Fruit fly (Drosophila melanogaster): ENCODE data around the gene toc.

toc gene

DNA sequence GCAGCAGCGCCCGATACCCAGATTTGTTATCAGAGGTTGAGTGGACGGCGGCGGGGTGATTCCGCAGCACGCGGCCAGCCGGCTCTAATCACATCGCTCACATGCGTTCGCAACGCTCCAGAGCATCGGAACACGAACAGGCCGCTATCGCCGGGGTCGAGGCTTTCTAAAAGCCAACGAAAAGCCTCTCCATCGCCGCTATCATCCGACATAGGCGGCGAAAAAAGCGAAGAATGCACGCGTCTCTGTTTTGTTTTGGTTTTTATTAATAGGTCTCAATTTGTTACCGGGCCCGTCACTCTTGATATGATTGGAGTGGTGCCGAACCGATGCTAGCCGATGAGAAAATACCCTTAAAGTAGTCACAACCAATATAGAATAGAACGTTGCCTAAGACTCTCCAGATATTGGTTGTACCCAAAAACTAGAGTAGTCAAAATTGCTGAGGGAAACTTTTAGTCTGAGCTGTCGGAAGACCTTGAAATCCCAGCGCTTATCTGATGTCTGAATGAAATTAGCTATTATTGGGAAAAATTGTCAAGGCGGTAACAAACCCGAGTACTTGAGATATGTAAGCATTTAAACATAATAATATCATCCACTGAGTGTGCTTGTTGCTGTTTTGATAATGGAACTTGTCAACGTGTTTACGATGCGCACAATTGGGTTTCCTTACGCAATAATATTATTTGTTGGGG, 102.5 kb downstream of the toc start, which contains the start of gene CG17261 (continued):
- peak; percentile 4 for TF ChIP-seq CG17568 (GFP tag; optimal IDR thresholded peaks at IDR 0.05)
- TF ChIP-seq Dip3 (GFP tag; optimal IDR thresholded peaks at IDR 0.05), result peak; percentile 41
- TF ChIP-seq CG15073 (GFP tag; optimal IDR thresholded peaks at IDR 0.05), result no peak
- peak; percentile 60; the same call in 1 of the 3 replicates for TF ChIP-seq CG11456 (GFP tag; IDR thresholded peaks at IDR 0.05)
- TF ChIP-seq zf30C (GFP tag; optimal IDR thresholded peaks at IDR 0.05), result no peak
- TF ChIP-seq so (GFP tag; IDR thresholded peaks at IDR 0.05), result no peak
- no peak for TF ChIP-seq CG4328 (GFP tag; optimal IDR thresholded peaks at IDR 0.05)
- no peak for TF ChIP-seq CG18764 (GFP tag; optimal IDR thresholded peaks at IDR 0.05)
- no peak for TF ChIP-seq C15 (GFP tag; IDR thresholded peaks at IDR 0.05)
- TF ChIP-seq dmrt99B (tag; optimal IDR thresholded peaks at IDR 0.05), result peak; percentile 22
- no peak for TF ChIP-seq wek (GFP tag; optimal IDR thresholded peaks at IDR 0.05)
- no peak for TF ChIP-seq gsb (GFP tag; IDR thresholded peaks at IDR 0.05)
- no peak for TF ChIP-seq z (GFP tag; IDR thresholded peaks at IDR 0.05)
- TF ChIP-seq H15 (GFP tag; IDR thresholded peaks at IDR 0.05), result no peak
- peak; percentile 7 for TF ChIP-seq unpg (GFP tag; optimal IDR thresholded peaks at IDR 0.05)
- TF ChIP-seq Sox100B (GFP tag; optimal IDR thresholded peaks at IDR 0.05), result no peak
- no peak for TF ChIP-seq MESR4 (GFP tag; optimal IDR thresholded peaks at IDR 0.05)
- no peak for TF ChIP-seq run (tag; optimal IDR thresholded peaks at IDR 0.05)
- TF ChIP-seq Side (GFP tag; optimal IDR thresholded peaks at IDR 0.05), result peak; percentile 40
- TF ChIP-seq Bdp1 (GFP tag; optimal IDR thresholded peaks at IDR 0.05), result no peak
- peak; percentile 76; the same call in 3 of the 4 replicates for TF ChIP-seq chinmo (GFP tag; IDR thresholded peaks at IDR 0.05; ENCODE audit: partially characterized antibody)
- TF ChIP-seq Six4 (GFP tag; optimal IDR thresholded peaks at IDR 0.05), result no peak
- peak; percentile 70 for TF ChIP-seq Deaf1 (tag; optimal IDR thresholded peaks at IDR 0.05)
- TF ChIP-seq Meics (GFP tag; optimal IDR thresholded peaks at IDR 0.05), result peak; percentile 62
- TF ChIP-seq CG6791 (GFP tag; IDR thresholded peaks at IDR 0.05; ENCODE audit: partially characterized antibody), result no peak
- TF ChIP-seq CG3995 (GFP tag; optimal IDR thresholded peaks at IDR 0.05), result no peak
- peak; percentile 99 for TF ChIP-seq CG34376 (GFP tag; optimal IDR thresholded peaks at IDR 0.05)
- TF ChIP-seq D (optimal IDR thresholded peaks at IDR 0.05), result no peak
- TF ChIP-seq D (GFP tag; optimal IDR thresholded peaks at IDR 0.05), result no peak
- no peak for TF ChIP-seq MTF-1 (GFP tag; optimal IDR thresholded peaks at IDR 0.05; ENCODE audit: borderline replicate concordance)
- TF ChIP-seq fd3F (GFP tag; optimal IDR thresholded peaks at IDR 0.05), result no peak
- TF ChIP-seq CG4617 (GFP tag; optimal IDR thresholded peaks at IDR 0.05; ENCODE audit: borderline replicate concordance), result no peak
- no peak for TF ChIP-seq lbe (GFP tag; optimal IDR thresholded peaks at IDR 0.05)
- no peak for TF ChIP-seq bigmax (GFP tag; optimal IDR thresholded peaks at IDR 0.05)
- peak; percentile 33 for TF ChIP-seq CG9817 (tag; optimal IDR thresholded peaks at IDR 0.05)
- no peak for TF ChIP-seq CG2875 (GFP tag; optimal IDR thresholded peaks at IDR 0.05)
- TF ChIP-seq CG11560 (tag; IDR thresholded peaks at IDR 0.05), result no peak
- no peak for TF ChIP-seq CG12236 (GFP tag; optimal IDR thresholded peaks at IDR 0.05)
- peak; percentile 49 for TF ChIP-seq grau (tag; optimal IDR thresholded peaks at IDR 0.05)
- no peak for TF ChIP-seq Ptx1 (GFP tag; IDR thresholded peaks at IDR 0.05)
- no peak for TF ChIP-seq CG18619 (GFP tag; optimal IDR thresholded peaks at IDR 0.05)
- no peak for TF ChIP-seq pita (GFP tag; optimal IDR thresholded peaks at IDR 0.05)
- TF ChIP-seq pho (GFP tag; optimal IDR thresholded peaks at IDR 0.05), result peak; percentile 61
- no peak for TF ChIP-seq dimm (GFP tag; IDR thresholded peaks at IDR 0.05)
- no peak for TF ChIP-seq abd-A (tag; optimal IDR thresholded peaks at IDR 0.05)
- TF ChIP-seq ERR (GFP tag; optimal IDR thresholded peaks at IDR 0.05), result peak; percentile 49
- peak; percentile 21 for TF ChIP-seq Dek (tag; optimal IDR thresholded peaks at IDR 0.05)
- no peak for TF ChIP-seq CG7357 (GFP tag; IDR thresholded peaks at IDR 0.05)
- TF ChIP-seq CG10267 (tag; optimal IDR thresholded peaks at IDR 0.05), result no peak
- TF ChIP-seq Hand (GFP tag; optimal IDR thresholded peaks at IDR 0.05), result peak; percentile 49
